Fruit fly (Drosophila melanogaster) whole organism: ENCODE data around the gene CG14247.

Experiments used
- CG8478 ChIP-seq: fragments of >200 bp; optimal IDR thresholded peaks from 2 replicates; lab custom pipeline; 2018; ENCODE audit warnings: inconsistent platforms
- Dll ChIP-seq: fragments of >200 bp; optimal IDR thresholded peaks from 2 replicates; lab custom pipeline; 2017
- EcR ChIP-seq, 2 experiments: fragments of >200 bp; optimal IDR thresholded peaks; 2 replicates each; lab custom pipeline; 2017; ENCODE audit warnings: missing biosample characterization in 2 of 2, missing genetic modification characterization in 2 of 2, missing genetic modification reagents in 2 of 2
- pan ChIP-seq: fragments of >200 bp; optimal IDR thresholded peaks from 2 replicates; lab custom pipeline; 2017
- psq ChIP-seq: fragments of >200 bp; optimal IDR thresholded peaks from 2 replicates; lab custom pipeline; 2017
- usp ChIP-seq: fragments of >200 bp; optimal IDR thresholded peaks from 2 replicates; lab custom pipeline; 2017; ENCODE audit warnings: missing biosample characterization, missing genetic modification characterization, mixed read lengths

The CG14247 gene

DNA sequence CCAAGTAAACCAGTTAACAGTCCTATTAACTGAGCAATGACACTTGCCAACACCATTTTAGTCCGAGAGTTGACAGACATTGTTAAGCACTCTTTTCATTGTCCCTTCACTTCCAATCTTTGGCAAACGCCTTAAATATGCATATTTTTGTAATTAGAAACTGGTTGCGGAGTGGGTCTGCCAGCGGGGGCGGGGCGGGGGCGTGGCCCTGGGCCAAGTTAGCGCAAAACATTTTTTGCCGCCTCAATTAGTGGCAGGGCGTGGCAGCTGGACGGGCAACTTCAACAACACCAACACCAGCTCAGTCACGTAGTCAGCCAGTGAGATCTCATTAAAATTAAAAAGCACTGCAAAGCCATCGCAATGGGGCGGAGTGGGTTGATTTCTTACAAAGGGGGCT lies 24.3 kb downstream of the CG14247 start:
- TF ChIP-seq usp (GFP tag; lab: Kevin White, UChicago): no peak
- TF ChIP-seq EcR (GFP tag; optimal IDR thresholded peaks at IDR 0.05; lab: Kevin White, UChicago): no peak
- TF ChIP-seq psq (lab: Kevin White, UChicago): no peak
- no peak for TF ChIP-seq Dll (lab: Kevin White, UChicago)
- TF ChIP-seq pan: no peak
- TF ChIP-seq CG8478: no peak

DNA sequence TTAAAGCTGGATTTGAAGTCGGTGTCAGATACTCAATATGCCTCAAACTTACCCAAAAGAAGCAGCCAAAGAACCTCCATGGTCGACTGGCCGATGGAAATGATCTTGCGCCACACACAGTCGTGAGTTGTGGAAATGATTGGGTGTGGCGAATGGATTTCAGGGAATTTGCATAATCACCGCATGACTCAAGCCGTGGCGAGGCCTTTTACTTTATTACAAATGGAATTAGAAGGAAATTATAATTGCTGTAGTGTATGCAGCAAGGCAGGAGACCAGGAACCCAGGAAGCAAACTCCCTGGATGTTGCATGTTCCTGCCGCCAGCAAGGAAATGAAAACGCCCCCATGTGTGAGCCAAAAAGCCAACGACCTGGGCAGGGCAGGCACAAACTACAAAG lies 46.7 kb downstream of the CG14247 start, which contains the start of gene CG42789:
Gene CG42789 (minus strand): TSS at position 101 of the 400 bp plus-strand sequence.
- TF ChIP-seq EcR (GFP tag; optimal IDR thresholded peaks at IDR 0.05; lab: Kevin White, UChicago): no peak
- TF ChIP-seq pan: no peak
- TF ChIP-seq CG8478: no peak
- no peak for TF ChIP-seq Dll (lab: Kevin White, UChicago)
- TF ChIP-seq usp (GFP tag; lab: Kevin White, UChicago): no peak
- no peak for TF ChIP-seq psq (lab: Kevin White, UChicago)
